Worm (Caenorhabditis elegans) whole organism, young adult: ENCODE measurements around the gene Y17D7B.4.

ENCODE experiments used
- C17E4.6 ChIP-seq: fragments of 200-800 bp; sonication (Bioruptor generic); IDR thresholded peaks from 2 replicates; pipeline ENCODE4 v1.3.6; 2022; ENCODE audit warnings: missing genetic modification reagents, missing genetic modification characterization, missing compliant biosample characterization
- F33H1.4 ChIP-seq: fragments of 200-800 bp; sonication (Bioruptor generic); IDR thresholded peaks from 2 replicates; pipeline ENCODE4 v1.3.6; 2022; ENCODE audit warnings: missing genetic modification reagents, missing genetic modification characterization, missing compliant biosample characterization
- F37B4.10 ChIP-seq: fragments of 200-800 bp; sonication (Bioruptor generic); IDR thresholded peaks from 2 replicates; pipeline ENCODE4 v1.3.6; 2022; ENCODE audit warnings: missing genetic modification characterization, missing compliant biosample characterization
- F52B5.7 ChIP-seq: sonication (generic microtip); optimal IDR thresholded peaks from 2 replicates; lab custom pipeline; 2016; ENCODE audit warnings: mild to moderate bottlenecking, missing genetic modification characterization, missing compliant biosample characterization
- F57C9.4 ChIP-seq: sonication (generic microtip); optimal IDR thresholded peaks from 2 replicates; lab custom pipeline; 2017; ENCODE audit warnings: mild to moderate bottlenecking, missing genetic modification characterization, missing compliant biosample characterization
- K12H6.12 ChIP-seq: fragments of 200-800 bp; sonication (Bioruptor generic); optimal IDR thresholded peaks from 2 replicates; lab custom pipeline; 2018; ENCODE audit warnings: mild to moderate bottlenecking, missing genetic modification characterization, missing compliant biosample characterization
- Y56A3A.18 ChIP-seq: fragments of 200-800 bp; sonication (Bioruptor generic); IDR thresholded peaks from 2 replicates; pipeline ENCODE4 v1.3.6; 2022; ENCODE audit warnings: missing genetic modification reagents, missing genetic modification characterization, missing compliant biosample characterization
- aptf-3 ChIP-seq: fragments of 200-800 bp; sonication (Bioruptor generic); IDR thresholded peaks from 2 replicates; pipeline ENCODE4 v1.3.6; 2022; ENCODE audit warnings: missing genetic modification characterization, missing compliant biosample characterization
- athp-1 ChIP-seq: sonication (generic microtip); optimal IDR thresholded peaks from 2 replicates; lab custom pipeline; 2017; ENCODE audit warnings: mild to moderate bottlenecking, missing genetic modification characterization, missing compliant biosample characterization
- attf-3 ChIP-seq: fragments of 200-800 bp; sonication (Bioruptor generic); conservative IDR thresholded peaks from 2 replicates; pipeline ENCODE4 v1.3.6; 2022; ENCODE audit warnings: missing genetic modification reagents, missing genetic modification characterization, missing compliant biosample characterization
- attf-5 ChIP-seq: fragments of 200-800 bp; sonication (Bioruptor generic); optimal IDR thresholded peaks from 2 replicates; lab custom pipeline; 2018; ENCODE audit warnings: mild to moderate bottlenecking, missing genetic modification characterization, missing compliant biosample characterization
- ceh-27 ChIP-seq: fragments of 200-800 bp; sonication (Bioruptor generic); optimal IDR thresholded peaks from 2 replicates; lab custom pipeline; 2018; ENCODE audit warnings: mild to moderate bottlenecking, missing genetic modification characterization, moderate library complexity, missing compliant biosample characterization
- ceh-40 ChIP-seq: fragments of 200-800 bp; sonication (Bioruptor generic); IDR thresholded peaks from 2 replicates; pipeline ENCODE4 v1.3.6; 2022; ENCODE audit warnings: missing genetic modification characterization, missing compliant biosample characterization
- ceh-79 ChIP-seq: sonication (generic microtip); optimal IDR thresholded peaks from 2 replicates; lab custom pipeline; 2017; ENCODE audit warnings: mild to moderate bottlenecking, missing genetic modification characterization, missing compliant biosample characterization
- ceh-91 ChIP-seq: fragments of 200-800 bp; sonication (Bioruptor generic); IDR thresholded peaks from 2 replicates; pipeline ENCODE4 v1.3.6; 2022; ENCODE audit warnings: missing genetic modification reagents, missing genetic modification characterization, missing compliant biosample characterization
- die-1 ChIP-seq: sonication (generic microtip); optimal IDR thresholded peaks from 2 replicates; lab custom pipeline; 2016; ENCODE audit warnings: missing genotype, mild to moderate bottlenecking, missing genetic modification characterization, missing compliant biosample characterization
- dpff-1 ChIP-seq: sonication (generic microtip); optimal IDR thresholded peaks from 2 replicates; lab custom pipeline; 2017; ENCODE audit warnings: mild to moderate bottlenecking, missing genetic modification characterization, missing compliant biosample characterization
- egl-44 ChIP-seq: fragments of 200-800 bp; sonication (Bioruptor generic); IDR thresholded peaks from 2 replicates; pipeline ENCODE4 v1.3.6; 2022; ENCODE audit warnings: missing genetic modification reagents, missing genetic modification characterization, missing compliant biosample characterization
- hmg-1.2 ChIP-seq: fragments of 200-800 bp; sonication (Bioruptor generic); IDR thresholded peaks from 2 replicates; pipeline ENCODE4 v1.3.6; 2022; ENCODE audit warnings: missing genetic modification reagents, missing genetic modification characterization, missing compliant biosample characterization
- hmg-20 ChIP-seq: fragments of 200-800 bp; sonication (Bioruptor generic); IDR thresholded peaks from 2 replicates; pipeline ENCODE4 v1.3.6; 2022; ENCODE audit warnings: missing genetic modification reagents, missing genetic modification characterization, missing compliant biosample characterization
- hrde-1 ChIP-seq: sonication (generic microtip); optimal IDR thresholded peaks from 2 replicates; lab custom pipeline; 2016; ENCODE audit warnings: missing genetic modification characterization, mild to moderate bottlenecking, missing compliant biosample characterization, moderate library complexity, missing genotype, missing genetic modification reagents, borderline replicate concordance
- lag-1 ChIP-seq: fragments of 200-800 bp; sonication (Bioruptor generic); IDR thresholded peaks from 2 replicates; pipeline ENCODE4 v1.3.6; 2022; ENCODE audit warnings: missing genetic modification reagents, missing genetic modification characterization, missing compliant biosample characterization
- let-526 ChIP-seq: fragments of 200-800 bp; sonication (Bioruptor generic); IDR thresholded peaks from 2 replicates; pipeline ENCODE4 v1.3.6; 2022; ENCODE audit warnings: missing genetic modification reagents, missing genetic modification characterization, missing compliant biosample characterization
- let-607 ChIP-seq, 2 experiments: fragments of 200-800 bp in 1 of 2; sonication (Bioruptor generic) in 1 of 2; sonication (generic microtip) in 1 of 2; optimal IDR thresholded peaks; 2 replicates each; lab custom pipeline; 2016 to 2018; ENCODE audit warnings: mild to moderate bottlenecking in 2 of 2, missing compliant biosample characterization in 2 of 2, missing genetic modification characterization in 2 of 2, moderate library complexity in 2 of 2, missing genotype in 1 of 2
- lsy-27 ChIP-seq: sonication (generic microtip); optimal IDR thresholded peaks from 2 replicates; lab custom pipeline; 2017; ENCODE audit warnings: missing genetic modification characterization, mild to moderate bottlenecking, missing compliant biosample characterization, antibody characterized with exemption, missing genotype, borderline replicate concordance; ENCODE audit not compliant: insufficient read depth
- madf-10 ChIP-seq: sonication (generic microtip); optimal IDR thresholded peaks from 2 replicates; lab custom pipeline; 2016; ENCODE audit warnings: mild to moderate bottlenecking, missing genetic modification characterization, missing compliant biosample characterization
- madf-6 ChIP-seq: fragments of 200-800 bp; sonication (Bioruptor generic); IDR thresholded peaks from 2 replicates; pipeline ENCODE4 v1.3.6; 2022; ENCODE audit warnings: missing genetic modification reagents, missing genetic modification characterization, missing compliant biosample characterization
- nfya-2 ChIP-seq: fragments of 200-800 bp; sonication (Bioruptor generic); IDR thresholded peaks from 2 replicates; pipeline ENCODE4 v1.3.6; 2022; ENCODE audit warnings: missing genetic modification reagents, missing genetic modification characterization, missing compliant biosample characterization
- nfyb-1 ChIP-seq: fragments of 200-800 bp; sonication (Bioruptor generic); IDR thresholded peaks from 2 replicates; pipeline ENCODE4 v1.3.6; 2022; ENCODE audit warnings: missing genetic modification reagents, missing genetic modification characterization, missing compliant biosample characterization
- nhr-80 ChIP-seq: sonication (generic microtip); optimal IDR thresholded peaks from 2 replicates; lab custom pipeline; 2016; ENCODE audit warnings: missing genetic modification characterization, missing compliant biosample characterization
- pha-4 ChIP-seq: fragments of 150-350 bp; sonication (generic microtip); optimal IDR thresholded peaks from 2 replicates; lab custom pipeline; 2014; ENCODE audit warnings: missing biosample characterization, missing genetic modification reagents, missing genetic modification characterization
- repo-1 ChIP-seq: sonication (generic microtip); optimal IDR thresholded peaks from 2 replicates; lab custom pipeline; 2017; ENCODE audit warnings: mild to moderate bottlenecking, missing genetic modification characterization, missing compliant biosample characterization
- sea-2 ChIP-seq: fragments of 200-800 bp; sonication (Bioruptor generic); IDR thresholded peaks from 2 replicates; pipeline ENCODE4 v1.3.6; 2022; ENCODE audit warnings: missing genetic modification characterization, missing compliant biosample characterization
- snpc-3.4 ChIP-seq: sonication (generic microtip); optimal IDR thresholded peaks from 2 replicates; lab custom pipeline; 2017; ENCODE audit warnings: missing genetic modification characterization, mild to moderate bottlenecking, missing compliant biosample characterization, antibody characterized with exemption, moderate library complexity, missing genotype, missing genetic modification reagents
- snpc-4 ChIP-seq, 5 experiments: fragments of 150-350 bp in 1 of 5; sonication (generic microtip) in 4 of 5; optimal IDR thresholded peaks; 2 replicates each; lab custom pipeline; 2014 to 2018; ENCODE audit warnings: missing genetic modification characterization in 5 of 5, missing biosample characterization in 3 of 5, antibody characterized with exemption in 2 of 5, mild to moderate bottlenecking in 2 of 5, missing compliant biosample characterization in 2 of 5, missing genotype in 2 of 5, moderate library complexity in 2 of 5, missing genetic modification reagents in 1 of 5
- tlf-1 ChIP-seq: fragments of 200-800 bp; sonication (Bioruptor generic); optimal IDR thresholded peaks from 2 replicates; lab custom pipeline; 2018; ENCODE audit warnings: mild to moderate bottlenecking, missing genetic modification characterization, missing compliant biosample characterization
- unc-130 ChIP-seq: sonication (generic microtip); optimal IDR thresholded peaks from 2 replicates; lab custom pipeline; 2016; ENCODE audit warnings: missing genetic modification reagents, missing genetic modification characterization, missing compliant biosample characterization
- unc-62 ChIP-seq: fragments of 150-350 bp; optimal IDR thresholded peaks from 2 replicates; lab custom pipeline; 2014; ENCODE audit warnings: missing biosample characterization, missing genetic modification reagents, missing genetic modification characterization
- ztf-26 ChIP-seq: sonication (generic microtip); optimal IDR thresholded peaks from 2 replicates; lab custom pipeline; 2017; ENCODE audit warnings: missing genetic modification characterization, missing compliant biosample characterization
- ztf-28 ChIP-seq: fragments of 200-800 bp; sonication (Bioruptor generic); IDR thresholded peaks from 2 replicates; pipeline ENCODE4 v1.3.6; 2022; ENCODE audit warnings: missing genetic modification reagents, missing genetic modification characterization, missing compliant biosample characterization
- ztf-6 ChIP-seq: fragments of 200-800 bp; sonication (Bioruptor generic); IDR thresholded peaks from 2 replicates; pipeline ENCODE4 v1.3.6; 2022; ENCODE audit warnings: missing genetic modification reagents, missing genetic modification characterization, missing compliant biosample characterization

Y17D7B.4 gene

ce11 chrV:18772761-18773160 is 3.7 kb downstream of the Y17D7B.4 start, which contains the start of gene clec-257:
TSS of gene clec-257 (plus strand) at chrV:18773061.
- TF ChIP-seq aptf-3 (GFP tag; lab: Robert Waterston, UW) (no peak), Y56A3A.18 (GFP tag; lab: Robert Waterston, UW) (no peak), hmg-20 (GFP tag; lab: Robert Waterston, UW) (no peak), ceh-91 (no peak), ztf-26 (tag; lab: Kevin White, UChicago) (no peak), attf-5 (no peak), ceh-40 (GFP tag; lab: Robert Waterston, UW) (no peak), F52B5.7 (tag; lab: Kevin White, UChicago) (no peak), nhr-80 (tag; lab: Kevin White, UChicago) (no peak), dpff-1 (tag; lab: Kevin White, UChicago) (no peak), madf-10 (tag; lab: Kevin White, UChicago) (no peak), nfya-2 (GFP tag; lab: Robert Waterston, UW) (no peak), C17E4.6 (GFP tag; lab: Robert Waterston, UW) (no peak), pha-4 (tag; lab: Kevin White, UChicago) (no peak), unc-62 (GFP tag; lab: Kevin White, UChicago) (no peak), K12H6.12 (no peak), hrde-1 (tag; lab: Kevin White, UChicago) (no peak)

ce11 chrV:18771804-18772386 is 4.6 kb downstream of the Y17D7B.4 start:
- TF ChIP-seq F57C9.4, result no peak
- TF ChIP-seq madf-6, result no peak
- TF ChIP-seq repo-1 (tag; lab: Kevin White, UChicago), result no peak
- no peak for TF ChIP-seq snpc-3.4 (tag; lab: Kevin White, UChicago)
- TF ChIP-seq ceh-91, result no peak
- no peak for TF ChIP-seq egl-44 (GFP tag; lab: Robert Waterston, UW)
- TF ChIP-seq attf-3 (GFP tag; lab: Robert Waterston, UW), result no peak
- no peak for TF ChIP-seq F33H1.4 (GFP tag; lab: Robert Waterston, UW)
- TF ChIP-seq F37B4.10 (GFP tag; lab: Robert Waterston, UW), result no peak
- TF ChIP-seq athp-1 (tag; lab: Kevin White, UChicago), result no peak
- TF ChIP-seq die-1 (tag; lab: Kevin White, UChicago), result no peak
- no peak for TF ChIP-seq tlf-1 (GFP tag; lab: Kevin White, UChicago)
- TF ChIP-seq ztf-6 (GFP tag; lab: Robert Waterston, UW), result no peak
- no peak for TF ChIP-seq ztf-28 (GFP tag; lab: Robert Waterston, UW)
- no peak for TF ChIP-seq snpc-4 (GFP tag; optimal IDR thresholded peaks at IDR 0.05; lab: Kevin White, UChicago)
- TF ChIP-seq snpc-4 (tag; optimal IDR thresholded peaks at IDR 0.05; lab: Kevin White, UChicago), result no peak

DNA sequence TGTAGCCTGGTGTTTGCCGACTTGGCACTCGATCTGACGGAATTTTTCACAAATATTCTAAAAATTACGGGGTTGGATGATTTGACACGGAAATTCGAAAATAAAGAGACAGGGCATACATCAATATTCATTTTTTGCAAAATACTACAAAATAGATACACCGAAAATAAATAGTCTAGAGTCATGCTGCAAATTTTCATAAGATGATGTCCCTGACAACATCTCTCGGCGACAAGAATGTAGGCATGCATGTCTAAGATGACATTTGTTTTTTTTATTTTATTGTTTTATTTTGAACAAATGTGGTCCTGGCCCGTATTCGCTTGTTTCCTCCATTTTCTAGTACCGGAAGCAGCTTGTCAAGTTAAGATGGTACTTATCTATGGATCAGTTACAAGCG is 5.1 kb downstream of the Y17D7B.4 start, which contains the start of gene clec-256:
Gene clec-256 (plus strand): TSS at position 301 of the 400 bp plus-strand sequence.
- no peak for TF ChIP-seq ztf-28 (GFP tag; lab: Robert Waterston, UW)
- TF ChIP-seq nfyb-1 (GFP tag; lab: Robert Waterston, UW), result no peak
- no peak for TF ChIP-seq lsy-27 (tag; lab: Kevin White, UChicago)
- no peak for TF ChIP-seq ztf-6 (GFP tag; lab: Robert Waterston, UW)
- no peak for TF ChIP-seq hmg-1.2 (GFP tag; lab: Robert Waterston, UW)
- no peak for TF ChIP-seq tlf-1 (GFP tag; lab: Kevin White, UChicago)
- no peak for TF ChIP-seq let-607 (tag; optimal IDR thresholded peaks at IDR 0.05; lab: Kevin White, UChicago)
- no peak for TF ChIP-seq unc-130 (GFP tag; lab: Kevin White, UChicago)
- TF ChIP-seq attf-5, result no peak
- TF ChIP-seq athp-1 (tag; lab: Kevin White, UChicago), result no peak
- no peak for TF ChIP-seq sea-2 (GFP tag; lab: Robert Waterston, UW)
- no peak for TF ChIP-seq pha-4 (tag; lab: Kevin White, UChicago)
- no peak for TF ChIP-seq lag-1 (GFP tag; lab: Robert Waterston, UW)
- no peak for TF ChIP-seq ceh-27 (GFP tag; lab: Kevin White, UChicago)
- TF ChIP-seq ceh-79, result no peak
- no peak for TF ChIP-seq let-526 (GFP tag; lab: Robert Waterston, UW)
